Worm (Caenorhabditis elegans): ENCODE results near the gene maa-1.

Gene maa-1

ce11 chrIII:11824580-11824979 lies 2.3 kb upstream of the maa-1 start:
- TF ChIP-seq tbx-8 (GFP tag; optimal IDR thresholded peaks at IDR 0.05) (no peak), flh-1 (GFP tag; optimal IDR thresholded peaks at IDR 0.05) (no peak), drap-1 (GFP tag; optimal IDR thresholded peaks at IDR 0.05) (no peak), nhr-237 (tag; optimal IDR thresholded peaks at IDR 0.05) (no peak), sem-2 (GFP tag; optimal IDR thresholded peaks at IDR 0.05) (no peak), mep-1 (tag; optimal IDR thresholded peaks at IDR 0.05) (no peak), mls-2 (tag; optimal IDR thresholded peaks at IDR 0.05) (no peak), lsy-2 (tag; optimal IDR thresholded peaks at IDR 0.05) (no peak), pha-4 (tag; optimal IDR thresholded peaks at IDR 0.05) (no peak), nhr-76 (tag; optimal IDR thresholded peaks at IDR 0.05) (no peak)

ce11 chrIII:11824088-11824487 lies 1.8 kb upstream of the maa-1 start:
- TF ChIP-seq lin-32 (GFP tag; optimal IDR thresholded peaks at IDR 0.05) (no peak), nhr-12 (tag; optimal IDR thresholded peaks at IDR 0.05) (no peak), unc-62 (GFP tag; optimal IDR thresholded peaks at IDR 0.05) (no peak), mab-5 (tag; optimal IDR thresholded peaks at IDR 0.05) (no peak), elt-1 (tag; optimal IDR thresholded peaks at IDR 0.05; ENCODE audit: borderline replicate concordance, insufficient read depth) (no peak), unc-120 (tag; optimal IDR thresholded peaks at IDR 0.05; ENCODE audit: poor library complexity, severe bottlenecking) (no peak)

- peak; percentile 94 for TF ChIP-seq hlh-1 (tag; optimal IDR thresholded peaks at IDR 0.05)
- TF ChIP-seq unc-62 (GFP tag; optimal IDR thresholded peaks at IDR 0.05): peak; percentile 11
- TF ChIP-seq unc-39 (tag; optimal IDR thresholded peaks at IDR 0.05): no peak
- TF ChIP-seq sem-2 (GFP tag; optimal IDR thresholded peaks at IDR 0.05): no peak
- TF ChIP-seq bed-3 (GFP tag; optimal IDR thresholded peaks at IDR 0.05): no peak
- no peak for TF ChIP-seq nhr-12 (tag; optimal IDR thresholded peaks at IDR 0.05)
- no peak for TF ChIP-seq mab-5 (tag; optimal IDR thresholded peaks at IDR 0.05)
- TF ChIP-seq zip-8 (tag; optimal IDR thresholded peaks at IDR 0.05): no peak
- peak; percentile 10 for TF ChIP-seq M03D4.4 (tag; optimal IDR thresholded peaks at IDR 0.05)
- TF ChIP-seq ham-2 (GFP tag; optimal IDR thresholded peaks at IDR 0.05): no peak
- TF ChIP-seq nhr-28 (tag; optimal IDR thresholded peaks at IDR 0.05): no peak
- no peak for TF ChIP-seq lin-32 (GFP tag; optimal IDR thresholded peaks at IDR 0.05)
- peak; percentile 78 for TF ChIP-seq pha-4 (tag; optimal IDR thresholded peaks at IDR 0.05)
- no peak for TF ChIP-seq ceh-83 (GFP tag; optimal IDR thresholded peaks at IDR 0.05)
- TF ChIP-seq mls-2 (tag; optimal IDR thresholded peaks at IDR 0.05): peak; percentile 7
- TF ChIP-seq nhr-76 (tag; optimal IDR thresholded peaks at IDR 0.05): no peak
- TF ChIP-seq ces-1 (GFP tag; optimal IDR thresholded peaks at IDR 0.05): peak; percentile 13
- TF ChIP-seq ceh-39 (tag; optimal IDR thresholded peaks at IDR 0.05): peak; percentile 1
- TF ChIP-seq mep-1 (tag; optimal IDR thresholded peaks at IDR 0.05): peak; percentile 74
- no peak for TF ChIP-seq nhr-2 (tag; optimal IDR thresholded peaks at IDR 0.05)
- no peak for TF ChIP-seq elt-1 (tag; optimal IDR thresholded peaks at IDR 0.05; ENCODE audit: borderline replicate concordance, insufficient read depth)
- TF ChIP-seq blmp-1 (tag; optimal IDR thresholded peaks at IDR 0.05): no peak
- peak; percentile 74 for TF ChIP-seq lin-13 (tag; optimal IDR thresholded peaks at IDR 0.05)
- TF ChIP-seq tbx-8 (GFP tag; optimal IDR thresholded peaks at IDR 0.05): no peak
- TF ChIP-seq sptf-1 (tag; optimal IDR thresholded peaks at IDR 0.05): peak; percentile 21
- TF ChIP-seq ztf-11 (tag; optimal IDR thresholded peaks at IDR 0.05): no peak
- TF ChIP-seq unc-120 (tag; optimal IDR thresholded peaks at IDR 0.05; ENCODE audit: poor library complexity, severe bottlenecking): peak; percentile 63
- no peak for TF ChIP-seq cnd-1 (tag; optimal IDR thresholded peaks at IDR 0.05)
- peak; percentile 95 for TF ChIP-seq lsy-2 (tag; optimal IDR thresholded peaks at IDR 0.05)
- TF ChIP-seq elt-3 (tag; optimal IDR thresholded peaks at IDR 0.05): no peak
- no peak for TF ChIP-seq snpc-4 (tag; optimal IDR thresholded peaks at IDR 0.05)
- no peak for TF ChIP-seq flh-1 (GFP tag; optimal IDR thresholded peaks at IDR 0.05)
- TF ChIP-seq ceh-43 (GFP tag; optimal IDR thresholded peaks at IDR 0.05): peak; percentile 8
- TF ChIP-seq nhr-237 (tag; optimal IDR thresholded peaks at IDR 0.05): peak; percentile 46
- TF ChIP-seq drap-1 (GFP tag; optimal IDR thresholded peaks at IDR 0.05): no peak
Measured at ce11 chrIII:11823260-11823659, 934 bp upstream of the maa-1 start, which contains the start of gene C18D11.3. Gene C18D11.3 (plus strand): TSS chrIII:11823448.

ce11 chrIII:11817865-11818264 lies 4.5 kb downstream of the maa-1 start:
- TF ChIP-seq mab-5 (tag; optimal IDR thresholded peaks at IDR 0.05) (no peak), unc-120 (tag; optimal IDR thresholded peaks at IDR 0.05; ENCODE audit: poor library complexity, severe bottlenecking) (no peak)
